Worm (Caenorhabditis elegans): ENCODE results near the gene F41G3.5.

ce11 chrII:6752850-6753249 is 6.3 kb downstream of the F41G3.5 start, which contains the start of gene F41G3.21:
- TF ChIP-seq dao-5 (tag; optimal IDR thresholded peaks at IDR 0.05) (no peak), him-1 (tag; optimal IDR thresholded peaks at IDR 0.05) (no peak)

All from whole organism, L4/young adult.